Worm (Caenorhabditis elegans) whole organism, midembryonic: ENCODE data around the gene ncs-5.

Experiments used
- T22C8.4 ChIP-seq: fragments of 200-800 bp; sonication (Bioruptor generic); IDR thresholded peaks from 2 replicates; pipeline ENCODE4 v1.3.6; 2022; ENCODE audit warnings: missing genetic modification characterization, missing compliant biosample characterization
- cog-1 ChIP-seq: sonication (generic microtip); optimal IDR thresholded peaks from 2 replicates; lab custom pipeline; 2016; ENCODE audit warnings: missing genetic modification characterization, missing compliant biosample characterization
- flt-1 ChIP-seq: fragments of 200-800 bp; sonication (Bioruptor generic); IDR thresholded peaks from 2 replicates; pipeline ENCODE4 v1.3.6; 2022; ENCODE audit warnings: missing genetic modification characterization, missing compliant biosample characterization
- klf-2 ChIP-seq: fragments of 200-800 bp; sonication (Bioruptor generic); conservative IDR thresholded peaks from 2 replicates; pipeline ENCODE4 v1.3.6; 2022; ENCODE audit warnings: missing genetic modification reagents, missing genetic modification characterization, missing compliant biosample characterization
- med-1 ChIP-seq: sonication (generic microtip); optimal IDR thresholded peaks from 2 replicates; lab custom pipeline; 2017; ENCODE audit warnings: missing genetic modification characterization, mild to moderate bottlenecking, missing compliant biosample characterization, antibody characterized with exemption, missing genetic modification reagents; ENCODE audit not compliant: insufficient read depth
- ref-1 ChIP-seq: fragments of 200-800 bp; sonication (Bioruptor generic); conservative IDR thresholded peaks from 2 replicates; pipeline ENCODE4 v1.3.6; 2022; ENCODE audit warnings: missing genetic modification reagents, missing genetic modification characterization, missing compliant biosample characterization
- tab-1 ChIP-seq: fragments of 200-800 bp; sonication (Bioruptor generic); IDR thresholded peaks from 2 replicates; pipeline ENCODE4 v1.3.6; 2022; ENCODE audit warnings: missing genetic modification characterization, missing compliant biosample characterization
- ztf-23 ChIP-seq: fragments of 200-800 bp; sonication (Bioruptor generic); IDR thresholded peaks from 2 replicates; pipeline ENCODE4 v1.3.6; 2022; ENCODE audit warnings: missing genetic modification reagents, missing genetic modification characterization, missing compliant biosample characterization
- ztf-29 ChIP-seq: fragments of 200-800 bp; sonication (Bioruptor generic); IDR thresholded peaks from 2 replicates; pipeline ENCODE4 v1.3.6; 2022; ENCODE audit warnings: missing genetic modification reagents, missing genetic modification characterization, missing compliant biosample characterization

The ncs-5 gene

ce11 chrV:18870955-18871354 lies 51.4 kb downstream of the ncs-5 start:
- TF ChIP-seq ref-1 (no peak), tab-1 (GFP tag; lab: Robert Waterston, UW) (no peak), ztf-29 (GFP tag; lab: Robert Waterston, UW) (no peak), klf-2 (GFP tag; lab: Robert Waterston, UW) (no peak), ztf-23 (GFP tag; lab: Robert Waterston, UW) (no peak), flt-1 (GFP tag; lab: Robert Waterston, UW) (no peak), cog-1 (tag; lab: Kevin White, UChicago) (no peak)

DNA sequence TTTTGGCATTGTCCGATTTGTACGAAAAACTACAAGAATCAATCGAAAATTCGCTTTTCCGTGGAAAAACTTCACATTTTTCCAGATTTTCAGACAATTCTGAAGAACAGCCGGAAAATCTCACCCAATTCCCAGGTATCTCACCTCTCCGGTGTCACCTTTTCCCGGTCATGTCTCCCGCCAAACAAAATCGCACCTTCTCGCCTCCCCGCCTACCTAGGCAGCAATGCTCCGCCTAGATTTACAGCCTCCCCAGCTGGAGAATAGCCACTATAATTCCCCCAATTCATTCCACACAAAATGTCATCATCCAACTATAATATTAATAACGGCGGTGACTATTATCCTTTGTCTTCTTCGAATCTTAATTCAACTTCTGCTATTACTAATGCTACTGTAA lies 54.3 kb downstream of the ncs-5 start, which contains the start of gene ceh-51:
ceh-51 (plus strand) TSS at position 301 of the 400 bp plus-strand sequence.
- no peak for TF ChIP-seq flt-1 (GFP tag; lab: Robert Waterston, UW)
- TF ChIP-seq klf-2 (GFP tag; lab: Robert Waterston, UW): no peak
- no peak for TF ChIP-seq tab-1 (GFP tag; lab: Robert Waterston, UW)
- TF ChIP-seq ref-1: no peak
- TF ChIP-seq ztf-23 (GFP tag; lab: Robert Waterston, UW): no peak
- no peak for TF ChIP-seq ztf-29 (GFP tag; lab: Robert Waterston, UW)
- no peak for TF ChIP-seq med-1
- no peak for TF ChIP-seq T22C8.4
- no peak for TF ChIP-seq cog-1 (tag; lab: Kevin White, UChicago)
